Fruit fly (Drosophila melanogaster) whole organism, embryonic: ENCODE results near the gene CG10029.
A peak's percentile ranks its signal among the peaks of the same experiment; 100 is the strongest.

Experiments used
- BEAF-32 ChIP-seq: fragments of 200-800 bp; sonication (Bioruptor generic); optimal IDR thresholded peaks from 3 replicates; lab custom pipeline; 2017; ENCODE audit warnings: missing biosample characterization, missing genetic modification characterization, mild to moderate bottlenecking, moderate library complexity, missing genetic modification reagents
- BtbVII ChIP-seq: fragments of 200-800 bp; sonication (Bioruptor generic); optimal IDR thresholded peaks from 3 replicates; lab custom pipeline; 2017; ENCODE audit warnings: missing biosample characterization, mild to moderate bottlenecking, missing genetic modification characterization
- C15 ChIP-seq: fragments of 200-800 bp; sonication (Bioruptor generic); IDR thresholded peaks from 3 replicates; pipeline ENCODE4 v1.3.6; 2022; ENCODE audit warnings: missing biosample characterization, missing genetic modification characterization
- CG10274 ChIP-seq: fragments of 200-800 bp; sonication (Bioruptor generic); optimal IDR thresholded peaks from 3 replicates; lab custom pipeline; 2017; ENCODE audit warnings: missing biosample characterization, mild to moderate bottlenecking, missing genetic modification characterization
- CG10979 ChIP-seq: fragments of 200-800 bp; sonication (Bioruptor generic); optimal IDR thresholded peaks from 2 replicates; lab custom pipeline; 2018; ENCODE audit warnings: missing biosample characterization, mild to moderate bottlenecking, missing genetic modification characterization, moderate library complexity
- CG11093 ChIP-seq: fragments of 200-800 bp; sonication (Bioruptor generic); IDR thresholded peaks from 3 replicates; pipeline ENCODE4 v1.3.6; 2022; ENCODE audit warnings: missing biosample characterization, missing genetic modification characterization
- CG11504 ChIP-seq: fragments of 200-800 bp; sonication (Bioruptor generic); optimal IDR thresholded peaks from 3 replicates; lab custom pipeline; 2019; ENCODE audit warnings: missing biosample characterization, mild to moderate bottlenecking, missing genetic modification characterization, moderate library complexity
- CG12744 ChIP-seq: fragments of 200-800 bp; sonication (Bioruptor generic); optimal IDR thresholded peaks from 2 replicates; lab custom pipeline; 2016; ENCODE audit warnings: missing biosample characterization, missing genetic modification characterization
- CG14667 ChIP-seq: fragments of 200-800 bp; sonication (Bioruptor generic); IDR thresholded peaks from 2 replicates; pipeline ENCODE4 v1.3.6; 2022; ENCODE audit warnings: missing biosample characterization, missing genetic modification characterization
- CG1603 ChIP-seq: fragments of 200-800 bp; sonication (Bioruptor generic); optimal IDR thresholded peaks from 2 replicates; lab custom pipeline; 2019; ENCODE audit warnings: missing biosample characterization, mild to moderate bottlenecking, missing genetic modification characterization, moderate library complexity
- CG16813 ChIP-seq: fragments of 200-800 bp; sonication (Bioruptor generic); IDR thresholded peaks from 3 replicates; pipeline ENCODE4 v1.3.6; 2022; ENCODE audit warnings: missing biosample characterization, missing genetic modification characterization; ENCODE audit not compliant: partially characterized antibody
- CG16863 ChIP-seq: fragments of 200-800 bp; sonication (Bioruptor generic); optimal IDR thresholded peaks from 3 replicates; lab custom pipeline; 2016; ENCODE audit warnings: missing biosample characterization, missing genetic modification characterization
- CG17186 ChIP-seq: fragments of 200-800 bp; sonication (Bioruptor generic); optimal IDR thresholded peaks from 3 replicates; lab custom pipeline; 2017; ENCODE audit warnings: missing biosample characterization, missing genetic modification reagents, missing genetic modification characterization
- CG17912 ChIP-seq: fragments of 200-800 bp; sonication (Bioruptor generic); optimal IDR thresholded peaks from 2 replicates; lab custom pipeline; 2018; ENCODE audit warnings: missing biosample characterization, mild to moderate bottlenecking, missing genetic modification characterization
- CG1792 ChIP-seq: fragments of 200-800 bp; sonication (Bioruptor generic); optimal IDR thresholded peaks from 2 replicates; lab custom pipeline; 2016; ENCODE audit warnings: missing biosample characterization, missing genetic modification characterization
- CG33557 ChIP-seq: fragments of 200-800 bp; sonication (Bioruptor generic); optimal IDR thresholded peaks from 2 replicates; lab custom pipeline; 2019; ENCODE audit warnings: missing biosample characterization, mild to moderate bottlenecking, missing genetic modification characterization, moderate library complexity
- CG3726 ChIP-seq: fragments of 200-800 bp; sonication (Bioruptor generic); IDR thresholded peaks from 3 replicates; pipeline ENCODE4, ENCODE4 v1.3.6; 2022; ENCODE audit warnings: missing biosample characterization, missing genetic modification characterization
- CG4282 ChIP-seq: fragments of 200-800 bp; sonication (Bioruptor generic); optimal IDR thresholded peaks from 2 replicates; lab custom pipeline; 2016; ENCODE audit warnings: missing biosample characterization, missing genetic modification characterization
- CG43689 ChIP-seq: fragments of 200-800 bp; sonication (Bioruptor generic); IDR thresholded peaks from 2 replicates; pipeline ENCODE4 v1.3.6; 2022; ENCODE audit warnings: missing biosample characterization, missing genetic modification characterization
- CG4730 ChIP-seq: fragments of 200-800 bp; sonication (Bioruptor generic); IDR thresholded peaks from 2 replicates; pipeline ENCODE4 v1.3.6; 2022; ENCODE audit warnings: missing biosample characterization, missing genetic modification characterization
- CG6272 ChIP-seq: fragments of 200-800 bp; sonication (Bioruptor generic); IDR thresholded peaks from 2 replicates; pipeline ENCODE4 v1.3.6; 2022; ENCODE audit warnings: missing biosample characterization, missing genetic modification characterization
- CG7839 ChIP-seq: fragments of 200-800 bp; sonication (Bioruptor generic); optimal IDR thresholded peaks from 3 replicates; lab custom pipeline; 2018; ENCODE audit warnings: missing biosample characterization, mild to moderate bottlenecking, missing genetic modification characterization, moderate library complexity
- CG9609 ChIP-seq: fragments of 200-800 bp; sonication (Bioruptor generic); optimal IDR thresholded peaks from 3 replicates; lab custom pipeline; 2016; ENCODE audit warnings: missing biosample characterization, missing genetic modification characterization
- Camta ChIP-seq: fragments of 200-800 bp; sonication (Bioruptor generic); optimal IDR thresholded peaks from 2 replicates; lab custom pipeline; 2016; ENCODE audit warnings: missing biosample characterization, missing genetic modification characterization
- Dfd ChIP-seq, 2 experiments: fragments of >200 bp; optimal IDR thresholded peaks; 2 replicates each; lab custom pipeline; 2017; ENCODE audit warnings: missing biosample characterization in 2 of 2, missing genetic modification characterization in 2 of 2
- Dp ChIP-seq: fragments of 200-800 bp; sonication (Bioruptor generic); optimal IDR thresholded peaks from 2 replicates; lab custom pipeline; 2018; ENCODE audit warnings: missing biosample characterization, mild to moderate bottlenecking, missing genetic modification characterization, moderate library complexity
- E2f2 ChIP-seq: fragments of 200-800 bp; sonication (Bioruptor generic); IDR thresholded peaks from 2 replicates; pipeline ENCODE4 v1.3.6; 2022; ENCODE audit warnings: missing biosample characterization, missing genetic modification characterization
- Elba2 ChIP-seq: fragments of 200-800 bp; sonication (Bioruptor generic); optimal IDR thresholded peaks from 3 replicates; lab custom pipeline; 2016; ENCODE audit warnings: missing biosample characterization, missing genetic modification characterization
- GATAe ChIP-seq: fragments of 200-800 bp; sonication (Bioruptor generic); conservative IDR thresholded peaks from 2 replicates; pipeline ENCODE4 v1.3.6; 2022; ENCODE audit warnings: missing biosample characterization, missing genetic modification characterization
- Hmx ChIP-seq: fragments of 200-800 bp; sonication (Bioruptor generic); optimal IDR thresholded peaks from 2 replicates; lab custom pipeline; 2016; ENCODE audit warnings: missing biosample characterization, missing genetic modification characterization
- Mad ChIP-seq: fragments of 200-800 bp; sonication (Bioruptor generic); optimal IDR thresholded peaks from 2 replicates; lab custom pipeline; 2016; ENCODE audit warnings: missing biosample characterization, missing genetic modification characterization
- Neu2 ChIP-seq: fragments of 200-800 bp; sonication (Bioruptor generic); optimal IDR thresholded peaks from 3 replicates; lab custom pipeline; 2016; ENCODE audit warnings: missing biosample characterization, missing genetic modification characterization, borderline replicate concordance
- Stat92E ChIP-seq, 3 experiments: fragments of >200 bp in 2 of 3; fragments of 200-800 bp in 1 of 3; sonication (Bioruptor generic) in 1 of 3; optimal IDR thresholded peaks; 2 replicates each; lab custom pipeline; 2017 to 2019; ENCODE audit warnings: missing biosample characterization in 3 of 3, missing genetic modification characterization in 3 of 3, mild to moderate bottlenecking in 1 of 3, moderate library complexity in 1 of 3
- Taf1 ChIP-seq: fragments of 200-800 bp; sonication (Bioruptor generic); IDR thresholded peaks from 2 replicates; pipeline ENCODE4 v1.3.6; 2022; ENCODE audit warnings: missing biosample characterization, missing genetic modification characterization
- Xrp1 ChIP-seq: fragments of 200-800 bp; sonication (Bioruptor generic); IDR thresholded peaks from 2 replicates; pipeline ENCODE4 v1.3.6; 2022; ENCODE audit warnings: missing biosample characterization, missing genetic modification characterization
- ac ChIP-seq: fragments of 200-800 bp; sonication (Bioruptor generic); optimal IDR thresholded peaks from 3 replicates; lab custom pipeline; 2017; ENCODE audit warnings: missing biosample characterization, mild to moderate bottlenecking, missing genetic modification characterization
- aop ChIP-seq: fragments of 200-800 bp; sonication (Bioruptor generic); IDR thresholded peaks from 2 replicates; pipeline ENCODE4 v1.3.6; 2022; ENCODE audit warnings: missing biosample characterization, missing genetic modification characterization
- btn ChIP-seq: fragments of 200-800 bp; sonication (Bioruptor generic); optimal IDR thresholded peaks from 2 replicates; lab custom pipeline; 2016; ENCODE audit warnings: missing biosample characterization, missing genetic modification characterization
- dmrt99B ChIP-seq: fragments of 200-800 bp; sonication (Bioruptor generic); optimal IDR thresholded peaks from 2 replicates; lab custom pipeline; 2018; ENCODE audit warnings: missing biosample characterization, mild to moderate bottlenecking, missing genetic modification characterization, moderate library complexity
- fru ChIP-seq: fragments of >200 bp; optimal IDR thresholded peaks from 2 replicates; lab custom pipeline; 2017
- her ChIP-seq: fragments of 200-800 bp; sonication (Bioruptor generic); optimal IDR thresholded peaks from 2 replicates; lab custom pipeline; 2016; ENCODE audit warnings: missing biosample characterization, missing genetic modification characterization
- jigr1 ChIP-seq: fragments of 200-800 bp; sonication (Bioruptor generic); IDR thresholded peaks from 3 replicates; pipeline ENCODE4 v1.3.6; 2022; ENCODE audit warnings: missing biosample characterization, missing genetic modification characterization
- ken ChIP-seq: fragments of 200-800 bp; sonication (Bioruptor generic); IDR thresholded peaks from 3 replicates; pipeline ENCODE4 v1.3.6; 2022; ENCODE audit warnings: missing biosample characterization, missing genetic modification characterization
- lilli ChIP-seq: fragments of 200-800 bp; sonication (Bioruptor generic); optimal IDR thresholded peaks from 3 replicates; lab custom pipeline; 2016; ENCODE audit warnings: missing biosample characterization, missing genetic modification characterization
- maf-S ChIP-seq: fragments of 200-800 bp; sonication (Bioruptor generic); optimal IDR thresholded peaks from 2 replicates; lab custom pipeline; 2016; ENCODE audit warnings: missing biosample characterization, missing genetic modification characterization
- pho ChIP-seq: fragments of 200-800 bp; sonication (Bioruptor generic); optimal IDR thresholded peaks from 2 replicates; lab custom pipeline; 2016; ENCODE audit warnings: missing biosample characterization, missing genetic modification characterization
- ro ChIP-seq: fragments of 200-800 bp; sonication (Bioruptor generic); IDR thresholded peaks from 2 replicates; pipeline ENCODE4 v1.3.6; 2022; ENCODE audit warnings: missing biosample characterization, missing genetic modification characterization
- scrt ChIP-seq: fragments of 200-800 bp; sonication (Bioruptor generic); optimal IDR thresholded peaks from 2 replicates; lab custom pipeline; 2018; ENCODE audit warnings: missing biosample characterization, mild to moderate bottlenecking, missing genetic modification characterization, moderate library complexity
- tx ChIP-seq: fragments of 200-800 bp; sonication (Bioruptor generic); optimal IDR thresholded peaks from 2 replicates; lab custom pipeline; 2016; ENCODE audit warnings: missing biosample characterization, missing genetic modification characterization
- vnd ChIP-seq: fragments of 200-800 bp; sonication (Bioruptor generic); IDR thresholded peaks from 3 replicates; pipeline ENCODE4 v1.3.6; 2022; ENCODE audit warnings: missing biosample characterization, missing genetic modification characterization; ENCODE audit not compliant: partially characterized antibody
- wdn ChIP-seq: fragments of 200-800 bp; sonication (Bioruptor generic); IDR thresholded peaks from 2 replicates; pipeline ENCODE4 v1.3.6; 2022; ENCODE audit warnings: missing biosample characterization, missing genetic modification characterization

The CG10029 gene

DNA sequence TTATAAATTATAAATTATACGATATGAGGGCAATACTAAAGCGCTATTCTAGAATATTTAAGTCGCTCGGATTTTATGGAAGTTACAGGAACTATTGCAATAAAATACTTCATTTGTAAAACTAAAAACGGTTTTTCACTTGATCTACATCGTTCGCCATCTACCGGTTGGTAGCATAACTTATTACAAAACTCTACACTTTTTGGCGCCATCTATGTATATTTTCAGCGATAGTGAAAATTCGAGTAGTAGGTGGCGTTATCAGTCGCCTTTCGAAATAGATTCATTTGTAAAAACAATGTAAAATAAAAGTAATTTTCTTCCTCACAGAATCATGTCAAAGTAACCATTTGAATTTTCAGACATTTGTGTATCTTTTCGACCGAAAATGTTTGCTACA, 29.4 kb upstream of the CG10029 start, which contains the start of gene nxf4 (continued):
- TF ChIP-seq Stat92E (GFP tag; optimal IDR thresholded peaks at IDR 0.05; lab: Kevin White, UChicago) (no peak), wdn (GFP tag; lab: Robert Waterston, UW) (0 out of 2 replicates have a peak, but pooled peaks have one; percentile 18), CG17186 (GFP tag; lab: Kevin White, UChicago) (peak; percentile 8), lilli (GFP tag; lab: Kevin White, UChicago) (peak; percentile 78), CG10979 (tag; lab: Kevin White, UChicago) (no peak), BEAF-32 (GFP tag; lab: Kevin White, UChicago) (peak; percentile 26), vnd (GFP tag; lab: Robert Waterston, UW) (no peak), CG33557 (GFP tag; lab: Kevin White, UChicago) (peak; percentile 43), CG17912 (GFP tag; lab: Kevin White, UChicago) (peak; percentile 73), CG11504 (peak; percentile 68), CG10274 (no peak), scrt (GFP tag; lab: Kevin White, UChicago) (no peak), ken (GFP tag; lab: Robert Waterston, UW) (peak; percentile 84), Elba2 (GFP tag; lab: Kevin White, UChicago) (peak; percentile 42), Dp (GFP tag; lab: Kevin White, UChicago) (no peak), GATAe (GFP tag; lab: Robert Waterston, UW) (0 out of 2 replicates have a peak, but pooled peaks have one; percentile 32), Mad (GFP tag; lab: Kevin White, UChicago) (peak; percentile 70), E2f2 (GFP tag; lab: Robert Waterston, UW) (peak; percentile 31; the same call in 1 of the 2 replicates), her (peak; percentile 57), CG12744 (GFP tag; lab: Kevin White, UChicago) (peak; percentile 34), CG11093 (GFP tag; lab: Robert Waterston, UW) (no peak; the same call in 2 of the 3 replicates), Hmx (GFP tag; lab: Kevin White, UChicago) (no peak), ac (GFP tag; lab: Kevin White, UChicago) (peak; percentile 20), tx (peak; percentile 68), ro (no peak), CG43689 (GFP tag; lab: Robert Waterston, UW) (peak; percentile 31; the same call in 1 of the 2 replicates), CG1792 (GFP tag; lab: Kevin White, UChicago) (peak; percentile 43), Camta (peak; percentile 73), pho (GFP tag; lab: Kevin White, UChicago) (peak; percentile 72), BtbVII (GFP tag; lab: Kevin White, UChicago) (peak; percentile 27), jigr1 (0 out of 3 replicates have a peak, but pooled peaks have one; percentile 12), CG16813 (GFP tag; lab: Robert Waterston, UW) (peak; percentile 49; the same call in 1 of the 3 replicates), fru (lab: Kevin White, UChicago) (no peak), CG3726 (GFP tag; lab: Robert Waterston, UW) (peak; percentile 57; the same call in 1 of the 3 replicates), CG7839 (tag; lab: Kevin White, UChicago) (peak; percentile 69), CG6272 (peak; percentile 53), CG1603 (tag; lab: Kevin White, UChicago) (peak; percentile 80), aop (0 out of 2 replicates have a peak, but pooled peaks have one; percentile 33), CG9609 (GFP tag; lab: Kevin White, UChicago) (peak; percentile 82), Xrp1 (GFP tag; lab: Robert Waterston, UW) (peak; percentile 70), dmrt99B (peak; percentile 32), btn (GFP tag; lab: Kevin White, UChicago) (peak; percentile 59), maf-S (GFP tag; lab: Kevin White, UChicago) (peak; percentile 78), CG4282 (GFP tag; lab: Kevin White, UChicago) (peak; percentile 32), CG16863 (GFP tag; lab: Kevin White, UChicago) (peak; percentile 61), Taf1 (GFP tag; lab: Robert Waterston, UW) (no peak), CG4730 (GFP tag; lab: Robert Waterston, UW) (peak; percentile 78), Dfd (GFP tag; optimal IDR thresholded peaks at IDR 0.05; lab: Kevin White, UChicago) (no peak), C15 (GFP tag; lab: Robert Waterston, UW) (no peak), Neu2 (peak; percentile 23), CG14667 (GFP tag; lab: Robert Waterston, UW) (peak; percentile 49)
